Fruit fly (Drosophila melanogaster): ENCODE data around the gene ranshi.
A peak's percentile ranks its signal among the peaks of the same experiment; 100 is the strongest.

The ranshi gene

DNA sequence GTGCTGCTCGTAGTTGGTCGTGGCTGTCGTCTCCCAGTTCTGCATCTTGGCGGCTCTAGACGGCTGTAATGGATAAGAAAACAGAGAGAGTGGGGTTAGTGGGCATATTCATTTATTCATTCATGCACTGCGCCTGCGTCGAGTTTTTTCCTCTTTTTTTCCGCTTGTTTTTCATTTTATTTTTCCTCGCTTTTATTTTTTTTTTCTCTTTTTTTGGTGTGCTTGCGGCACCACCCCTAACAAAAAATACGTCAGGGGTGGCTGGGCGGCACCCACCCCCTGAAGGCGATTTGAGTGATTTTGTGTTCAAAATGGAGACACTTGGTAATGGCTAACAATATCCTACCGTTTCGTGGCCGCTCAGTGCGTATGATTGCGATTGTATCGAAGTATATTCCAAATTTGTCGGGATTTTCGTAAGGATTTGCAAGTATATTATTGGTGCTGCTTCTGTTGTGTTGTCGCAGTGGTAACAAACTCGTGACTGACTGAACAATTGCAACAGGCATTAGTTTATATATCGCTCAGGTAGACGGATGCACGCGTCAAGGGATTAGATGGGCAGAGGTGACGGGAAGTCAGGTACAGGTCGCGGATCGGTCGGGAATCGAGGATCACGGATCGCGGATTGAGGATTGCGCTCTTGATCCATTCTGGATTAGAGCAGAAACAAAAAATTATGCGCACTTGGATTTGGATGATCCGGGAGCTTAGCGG, 35.2 kb downstream of the ranshi start (continued):
- TF ChIP-seq inv (GFP tag; IDR thresholded peaks at IDR 0.05; ENCODE audit: partially characterized antibody) (no peak), CG9797 (GFP tag; optimal IDR thresholded peaks at IDR 0.05) (no peak), Nf-YC (tag; optimal IDR thresholded peaks at IDR 0.05) (peak; percentile 73), Usf (GFP tag; optimal IDR thresholded peaks at IDR 0.05) (no peak), chn (GFP tag; optimal IDR thresholded peaks at IDR 0.05) (no peak), gem (tag; optimal IDR thresholded peaks at IDR 0.05) (no peak), unc-4 (GFP tag; IDR thresholded peaks at IDR 0.05; ENCODE audit: partially characterized antibody) (no peak), CG7556 (GFP tag; optimal IDR thresholded peaks at IDR 0.05) (no peak), Atf6 (GFP tag; IDR thresholded peaks at IDR 0.05) (peak; percentile 78), abd-A (tag; optimal IDR thresholded peaks at IDR 0.05) (no peak), Drgx (GFP tag; IDR thresholded peaks at IDR 0.05) (peak; percentile 94), CG2678 (tag; optimal IDR thresholded peaks at IDR 0.05) (no peak), CG12299 (tag; optimal IDR thresholded peaks at IDR 0.05) (peak; percentile 2)

DNA sequence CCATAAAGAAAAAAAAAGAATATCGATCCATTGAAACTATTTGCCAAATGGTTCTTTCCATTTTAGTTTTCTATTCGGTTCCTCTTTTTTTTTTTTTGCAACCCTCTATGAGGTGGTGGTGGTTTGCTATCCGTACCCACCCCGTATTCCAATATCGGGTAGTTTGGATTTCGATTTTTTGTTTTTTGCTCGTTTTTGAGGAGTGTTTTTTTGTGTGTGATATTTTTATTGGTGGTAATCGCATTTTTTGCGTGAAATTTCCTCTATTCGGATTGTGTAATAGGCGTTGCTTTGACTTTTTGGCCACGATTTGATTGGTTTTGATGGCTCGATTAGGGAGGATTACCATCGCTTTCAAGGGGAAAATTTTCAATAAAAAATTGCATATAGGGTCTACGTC, 43.0 kb downstream of the ranshi start:
- no peak for TF ChIP-seq CG7839 (tag; optimal IDR thresholded peaks at IDR 0.05)
- TF ChIP-seq CG4328 (GFP tag; optimal IDR thresholded peaks at IDR 0.05), result no peak
- no peak for TF ChIP-seq mld (GFP tag; IDR thresholded peaks at IDR 0.05; ENCODE audit: partially characterized antibody)
- TF ChIP-seq twi (tag; optimal IDR thresholded peaks at IDR 0.05), result no peak
- no peak for TF ChIP-seq E2f2 (GFP tag; IDR thresholded peaks at IDR 0.05)
- TF ChIP-seq CG18262 (tag; optimal IDR thresholded peaks at IDR 0.05), result no peak
- TF ChIP-seq HLH54F (GFP tag; optimal IDR thresholded peaks at IDR 0.05), result no peak
- no peak for TF ChIP-seq CG10959 (GFP tag; IDR thresholded peaks at IDR 0.05)
- no peak for TF ChIP-seq CG17612 (GFP tag; IDR thresholded peaks at IDR 0.05)
- no peak for TF ChIP-seq CG9797 (GFP tag; optimal IDR thresholded peaks at IDR 0.05)
- TF ChIP-seq CG31365 (tag; optimal IDR thresholded peaks at IDR 0.05), result no peak
- peak; percentile 62; the same call in 1 of the 2 replicates for TF ChIP-seq onecut (GFP tag; IDR thresholded peaks at IDR 0.05)
- no peak for TF ChIP-seq slp2 (GFP tag; optimal IDR thresholded peaks at IDR 0.05)
- no peak for TF ChIP-seq CG8089 (GFP tag; optimal IDR thresholded peaks at IDR 0.05)
- no peak for TF ChIP-seq repo (GFP tag; optimal IDR thresholded peaks at IDR 0.05)
- TF ChIP-seq seq (GFP tag; IDR thresholded peaks at IDR 0.05), result peak; percentile 9; the same call in 1 of the 2 replicates
- no peak for TF ChIP-seq stwl (tag; optimal IDR thresholded peaks at IDR 0.05)
- TF ChIP-seq corto (GFP tag; optimal IDR thresholded peaks at IDR 0.05), result no peak
- TF ChIP-seq Nf-YC (tag; optimal IDR thresholded peaks at IDR 0.05), result peak; percentile 73
- TF ChIP-seq sqz (GFP tag; optimal IDR thresholded peaks at IDR 0.05), result peak; percentile 85
- no peak for TF ChIP-seq CG10274 (GFP tag; optimal IDR thresholded peaks at IDR 0.05)
- TF ChIP-seq Dfd (GFP tag; optimal IDR thresholded peaks at IDR 0.05), result no peak
- TF ChIP-seq BEAF-32 (GFP tag; optimal IDR thresholded peaks at IDR 0.05), result no peak
- TF ChIP-seq CG14014 (GFP tag; IDR thresholded peaks at IDR 0.05), result no peak
- TF ChIP-seq CG7372 (GFP tag; IDR thresholded peaks at IDR 0.05), result no peak
- peak; percentile 85 for TF ChIP-seq Nf-YB (GFP tag; optimal IDR thresholded peaks at IDR 0.05)
- no peak for TF ChIP-seq stc (GFP tag; IDR thresholded peaks at IDR 0.05)
- TF ChIP-seq CG16813 (GFP tag; IDR thresholded peaks at IDR 0.05; ENCODE audit: partially characterized antibody), result no peak
- TF ChIP-seq CG15696 (tag; optimal IDR thresholded peaks at IDR 0.05), result no peak
- no peak for TF ChIP-seq ro (GFP tag; IDR thresholded peaks at IDR 0.05)

Measured in whole organism, embryonic.